Fruit fly (Drosophila melanogaster): ENCODE data around the gene CG33912.

CG33912 gene

DNA sequence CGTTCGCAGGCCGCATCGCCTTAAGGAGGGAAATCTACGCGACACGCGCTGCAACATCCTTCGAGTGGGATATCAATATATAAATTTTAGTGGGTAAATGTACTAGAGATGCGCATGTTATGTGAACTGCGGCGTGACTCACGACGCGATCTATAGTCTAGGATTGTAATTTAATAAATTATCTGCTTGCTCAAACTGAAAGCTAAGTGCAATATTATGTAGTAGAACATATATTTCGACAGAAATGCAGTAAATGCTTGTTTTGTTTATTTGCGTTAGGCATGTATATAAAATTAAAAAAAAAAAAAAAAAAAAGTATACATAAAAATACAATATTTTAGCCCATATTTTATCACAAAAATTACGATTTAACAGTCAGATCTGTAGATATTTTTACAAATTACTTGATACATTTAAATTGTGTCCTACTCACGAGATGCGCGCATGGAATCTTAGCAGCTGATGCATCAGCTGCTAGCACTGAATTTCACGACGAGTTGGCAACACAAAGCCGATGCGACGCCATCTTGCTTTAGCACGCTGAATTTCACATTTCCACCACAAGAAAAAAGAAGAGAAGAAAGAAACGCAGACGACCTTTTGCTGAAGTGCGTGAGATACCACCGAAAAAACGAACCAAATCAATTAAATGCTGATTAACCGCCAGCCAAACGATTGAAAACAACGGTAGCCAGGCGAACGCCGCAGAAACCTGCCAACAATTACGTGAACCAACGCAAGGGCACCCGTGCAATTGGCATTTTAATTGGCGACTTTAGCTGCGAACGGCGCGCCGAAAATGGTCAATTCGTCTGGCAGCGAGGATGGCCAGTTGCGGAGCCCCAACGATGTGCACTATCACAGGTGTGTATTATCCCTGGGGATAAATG is 15.8 kb upstream of the CG33912 start, which contains the start of the genes CG4042 and Pitslre (continued):
- peak; percentile 32 for TF ChIP-seq CG17385 (GFP tag; optimal IDR thresholded peaks at IDR 0.05)
- no peak for TF ChIP-seq CG4282 (GFP tag; optimal IDR thresholded peaks at IDR 0.05)
- peak; percentile 21 for TF ChIP-seq Blimp-1 (GFP tag; optimal IDR thresholded peaks at IDR 0.05)
- TF ChIP-seq CG5180 (GFP tag; optimal IDR thresholded peaks at IDR 0.05) = peak; percentile 10
- peak; percentile 36 for TF ChIP-seq bbx (GFP tag; IDR thresholded peaks at IDR 0.05; ENCODE audit: partially characterized antibody)
- TF ChIP-seq Sox100B (GFP tag; optimal IDR thresholded peaks at IDR 0.05) = peak; percentile 59
- no peak for TF ChIP-seq luna (GFP tag; optimal IDR thresholded peaks at IDR 0.05)
- 0 out of 2 replicates have a peak, but pooled peaks have one; percentile 23 for TF ChIP-seq ap (GFP tag; IDR thresholded peaks at IDR 0.05)
- TF ChIP-seq ab (GFP tag; optimal IDR thresholded peaks at IDR 0.05) = no peak
- peak; percentile 49 for TF ChIP-seq Rfx (GFP tag; IDR thresholded peaks at IDR 0.05)
- no peak for TF ChIP-seq CG1603 (tag; optimal IDR thresholded peaks at IDR 0.05)
- no peak for TF ChIP-seq CG9797 (GFP tag; optimal IDR thresholded peaks at IDR 0.05)
- TF ChIP-seq CG10147 (GFP tag; optimal IDR thresholded peaks at IDR 0.05) = peak; percentile 11
- TF ChIP-seq CoRest (tag; optimal IDR thresholded peaks at IDR 0.05) = peak; percentile 26
- no peak; the same call in 2 of the 3 replicates for TF ChIP-seq B-H1 (GFP tag; IDR thresholded peaks at IDR 0.05)
- no peak; the same call in 2 of the 3 replicates for TF ChIP-seq zen2 (GFP tag; IDR thresholded peaks at IDR 0.05; ENCODE audit: partially characterized antibody)
- peak; percentile 56 for TF ChIP-seq CG4617 (GFP tag; optimal IDR thresholded peaks at IDR 0.05; ENCODE audit: borderline replicate concordance)
- peak; percentile 8 for TF ChIP-seq Sox102F (GFP tag; optimal IDR thresholded peaks at IDR 0.05)
- peak; percentile 31 for TF ChIP-seq CG17829 (tag; optimal IDR thresholded peaks at IDR 0.05)
- TF ChIP-seq CG17359 (tag; optimal IDR thresholded peaks at IDR 0.05) = peak; percentile 55
- peak; percentile 57 for TF ChIP-seq lilli (GFP tag; optimal IDR thresholded peaks at IDR 0.05)
- TF ChIP-seq knrl (GFP tag; IDR thresholded peaks at IDR 0.05; ENCODE audit: partially characterized antibody) = peak; percentile 74; the same call in 2 of the 3 replicates
- peak; percentile 53 for TF ChIP-seq CG9437 (GFP tag; optimal IDR thresholded peaks at IDR 0.05)
- peak; percentile 63 for TF ChIP-seq inv (GFP tag; IDR thresholded peaks at IDR 0.05; ENCODE audit: partially characterized antibody)
- peak; percentile 53 for TF ChIP-seq mam (GFP tag; optimal IDR thresholded peaks at IDR 0.05)
- TF ChIP-seq CG1529 (GFP tag; optimal IDR thresholded peaks at IDR 0.05) = no peak
- peak; percentile 44 for TF ChIP-seq slbo (GFP tag; IDR thresholded peaks at IDR 0.05)
- no peak for TF ChIP-seq CG9876 (GFP tag; optimal IDR thresholded peaks at IDR 0.05)
- TF ChIP-seq Sin3A (optimal IDR thresholded peaks at IDR 0.05) = peak; percentile 52
- peak; percentile 7 for TF ChIP-seq CG10431 (GFP tag; optimal IDR thresholded peaks at IDR 0.05)
- peak; percentile 76 for TF ChIP-seq CG30403 (GFP tag; optimal IDR thresholded peaks at IDR 0.05)
- no peak for TF ChIP-seq gro (GFP tag; optimal IDR thresholded peaks at IDR 0.05)
- TF ChIP-seq CG14050 (GFP tag; IDR thresholded peaks at IDR 0.05) = no peak
- TF ChIP-seq CG9215 (GFP tag; IDR thresholded peaks at IDR 0.05) = peak; percentile 41
- TF ChIP-seq Fer1 (GFP tag; optimal IDR thresholded peaks at IDR 0.05) = peak; percentile 47
- TF ChIP-seq CG42726 (GFP tag; IDR thresholded peaks at IDR 0.05; ENCODE audit: partially characterized antibody) = 0 out of 2 replicates have a peak, but pooled peaks have one; percentile 30
- TF ChIP-seq caup (GFP tag; optimal IDR thresholded peaks at IDR 0.05; ENCODE audit: severe bottlenecking) = no peak
- peak; percentile 8 for TF ChIP-seq CG3407 (GFP tag; optimal IDR thresholded peaks at IDR 0.05)
- TF ChIP-seq aop (GFP tag; IDR thresholded peaks at IDR 0.05) = no peak
- no peak for TF ChIP-seq GATAe (GFP tag; conservative IDR thresholded peaks at IDR 0.05)
- 0 out of 3 replicates have a peak, but pooled peaks have one; percentile 22 for TF ChIP-seq Aef1 (GFP tag; IDR thresholded peaks at IDR 0.05)
- TF ChIP-seq tap (tag; optimal IDR thresholded peaks at IDR 0.05) = peak; percentile 31
- TF ChIP-seq pum (GFP tag; optimal IDR thresholded peaks at IDR 0.05) = no peak
- TF ChIP-seq zfh1 (GFP tag; IDR thresholded peaks at IDR 0.05) = 0 out of 3 replicates have a peak, but pooled peaks have one; percentile 47
- peak; percentile 51 for TF ChIP-seq cato (GFP tag; optimal IDR thresholded peaks at IDR 0.05; ENCODE audit: borderline replicate concordance)
- TF ChIP-seq p53 (GFP tag; optimal IDR thresholded peaks at IDR 0.05) = no peak
- peak; percentile 61 for TF ChIP-seq vnd (GFP tag; IDR thresholded peaks at IDR 0.05; ENCODE audit: partially characterized antibody)

All from whole organism, embryonic.